Worm (Caenorhabditis elegans) whole organism, young adult: Measurements from ENCODE around the gene algn-2.
A peak's percentile ranks its signal among the peaks of the same experiment; 100 is the strongest.

Source experiments
- C17E4.6 ChIP-seq: fragments of 200-800 bp; sonication (Bioruptor generic); IDR thresholded peaks from 2 replicates; pipeline ENCODE4 v1.3.6; 2022; ENCODE audit warnings: missing genetic modification reagents, missing genetic modification characterization, missing compliant biosample characterization
- D2030.7 ChIP-seq: fragments of 200-800 bp; sonication (Bioruptor generic); IDR thresholded peaks from 2 replicates; pipeline ENCODE4 v1.3.6; 2022; ENCODE audit warnings: missing genetic modification reagents, missing genetic modification characterization, missing compliant biosample characterization
- F39B2.1 ChIP-seq: fragments of 200-800 bp; sonication (Bioruptor generic); IDR thresholded peaks from 2 replicates; pipeline ENCODE4 v1.3.6; 2022; ENCODE audit warnings: missing genetic modification reagents, missing genetic modification characterization, missing compliant biosample characterization
- F49E8.2 ChIP-seq: sonication (generic microtip); optimal IDR thresholded peaks from 3 replicates; lab custom pipeline; 2017; ENCODE audit warnings: missing genetic modification characterization, mild to moderate bottlenecking, missing compliant biosample characterization, antibody characterized with exemption, moderate library complexity; ENCODE audit not compliant: insufficient read depth
- F52B5.7 ChIP-seq: sonication (generic microtip); optimal IDR thresholded peaks from 2 replicates; lab custom pipeline; 2016; ENCODE audit warnings: mild to moderate bottlenecking, missing genetic modification characterization, missing compliant biosample characterization
- F57A8.1 ChIP-seq: fragments of 200-800 bp; sonication (Bioruptor generic); optimal IDR thresholded peaks from 2 replicates; lab custom pipeline; 2018; ENCODE audit warnings: mild to moderate bottlenecking, missing genetic modification characterization, moderate library complexity, missing compliant biosample characterization
- K11D2.4 ChIP-seq: fragments of 200-800 bp; sonication (Bioruptor generic); IDR thresholded peaks from 2 replicates; pipeline ENCODE4 v1.3.6; 2022; ENCODE audit warnings: missing genetic modification reagents, missing genetic modification characterization, missing compliant biosample characterization
- T07F8.4 ChIP-seq: sonication (generic microtip); optimal IDR thresholded peaks from 2 replicates; lab custom pipeline; 2016; ENCODE audit warnings: mild to moderate bottlenecking, missing genetic modification characterization, moderate library complexity, missing compliant biosample characterization
- Y53F4B.3 ChIP-seq: fragments of 200-800 bp; sonication (Bioruptor generic); IDR thresholded peaks from 2 replicates; pipeline ENCODE4 v1.3.6; 2022; ENCODE audit warnings: missing genetic modification reagents, missing genetic modification characterization, missing compliant biosample characterization
- Y67H2A.10 ChIP-seq: fragments of 200-800 bp; sonication (Bioruptor generic); conservative IDR thresholded peaks from 2 replicates; pipeline ENCODE4 v1.3.6; 2022; ENCODE audit warnings: missing genetic modification reagents, missing genetic modification characterization, missing compliant biosample characterization
- ZK185.1 ChIP-seq: sonication (generic microtip); optimal IDR thresholded peaks from 2 replicates; lab custom pipeline; 2016; ENCODE audit warnings: mild to moderate bottlenecking, missing genetic modification characterization, missing compliant biosample characterization; ENCODE audit not compliant: poor library complexity, severe bottlenecking
- akir-1 ChIP-seq: fragments of 200-800 bp; sonication (Bioruptor generic); optimal IDR thresholded peaks from 2 replicates; lab custom pipeline; 2018; ENCODE audit warnings: mild to moderate bottlenecking, missing genetic modification characterization, moderate library complexity, missing compliant biosample characterization
- athp-1 ChIP-seq: sonication (generic microtip); optimal IDR thresholded peaks from 2 replicates; lab custom pipeline; 2017; ENCODE audit warnings: mild to moderate bottlenecking, missing genetic modification characterization, missing compliant biosample characterization
- attf-5 ChIP-seq: fragments of 200-800 bp; sonication (Bioruptor generic); optimal IDR thresholded peaks from 2 replicates; lab custom pipeline; 2018; ENCODE audit warnings: mild to moderate bottlenecking, missing genetic modification characterization, missing compliant biosample characterization
- attf-6 ChIP-seq: fragments of 200-800 bp; sonication (Bioruptor generic); IDR thresholded peaks from 2 replicates; pipeline ENCODE4 v1.3.6; 2022; ENCODE audit warnings: missing genetic modification reagents, missing genetic modification characterization, missing compliant biosample characterization
- bed-1 ChIP-seq: fragments of 200-800 bp; sonication (Bioruptor generic); IDR thresholded peaks from 2 replicates; pipeline ENCODE4 v1.3.6; 2022; ENCODE audit warnings: missing genetic modification reagents, missing genetic modification characterization, missing compliant biosample characterization
- ceh-40 ChIP-seq: fragments of 200-800 bp; sonication (Bioruptor generic); IDR thresholded peaks from 2 replicates; pipeline ENCODE4 v1.3.6; 2022; ENCODE audit warnings: missing genetic modification characterization, missing compliant biosample characterization
- ceh-58 ChIP-seq: fragments of 200-800 bp; sonication (Bioruptor generic); IDR thresholded peaks from 2 replicates; pipeline ENCODE4 v1.3.6; 2022; ENCODE audit warnings: missing genetic modification characterization, missing compliant biosample characterization
- ceh-79 ChIP-seq: sonication (generic microtip); optimal IDR thresholded peaks from 2 replicates; lab custom pipeline; 2017; ENCODE audit warnings: mild to moderate bottlenecking, missing genetic modification characterization, missing compliant biosample characterization
- chd-7 ChIP-seq: sonication (generic microtip); optimal IDR thresholded peaks from 2 replicates; lab custom pipeline; 2016; ENCODE audit warnings: mild to moderate bottlenecking, missing genetic modification characterization, moderate library complexity, missing compliant biosample characterization
- egl-18 ChIP-seq: fragments of 200-800 bp; sonication (Bioruptor generic); IDR thresholded peaks from 2 replicates; pipeline ENCODE4 v1.3.6; 2022; ENCODE audit warnings: missing genetic modification reagents, missing genetic modification characterization, missing compliant biosample characterization
- egl-44 ChIP-seq: fragments of 200-800 bp; sonication (Bioruptor generic); IDR thresholded peaks from 2 replicates; pipeline ENCODE4 v1.3.6; 2022; ENCODE audit warnings: missing genetic modification reagents, missing genetic modification characterization, missing compliant biosample characterization
- ekl-4 ChIP-seq: fragments of 200-800 bp; sonication (Bioruptor generic); IDR thresholded peaks from 2 replicates; pipeline ENCODE4 v1.3.6; 2022; ENCODE audit warnings: missing genetic modification reagents, missing genetic modification characterization, missing compliant biosample characterization
- fkh-3 ChIP-seq: sonication (generic microtip); optimal IDR thresholded peaks from 2 replicates; lab custom pipeline; 2016; ENCODE audit warnings: mild to moderate bottlenecking, missing genetic modification characterization, missing compliant biosample characterization
- hlh-12 ChIP-seq: sonication (generic microtip); optimal IDR thresholded peaks from 2 replicates; lab custom pipeline; 2016; ENCODE audit warnings: missing genetic modification characterization, missing compliant biosample characterization
- hlh-26 ChIP-seq: fragments of 200-800 bp; sonication (Bioruptor generic); conservative IDR thresholded peaks from 2 replicates; pipeline ENCODE4 v1.3.6; 2022; ENCODE audit warnings: missing genetic modification reagents, missing genetic modification characterization, missing compliant biosample characterization
- hmg-20 ChIP-seq: fragments of 200-800 bp; sonication (Bioruptor generic); IDR thresholded peaks from 2 replicates; pipeline ENCODE4 v1.3.6; 2022; ENCODE audit warnings: missing genetic modification reagents, missing genetic modification characterization, missing compliant biosample characterization
- lin-26 ChIP-seq: fragments of 200-800 bp; sonication (Bioruptor generic); IDR thresholded peaks from 2 replicates; pipeline ENCODE4 v1.3.6; 2022; ENCODE audit warnings: missing genetic modification reagents, missing genetic modification characterization, missing compliant biosample characterization
- lin-35 ChIP-seq, 3 experiments: fragments of 150-350 bp in 2 of 3; sonication (generic microtip) in 1 of 3; optimal IDR thresholded peaks; 2 replicates each; lab custom pipeline; 2014 to 2018; ENCODE audit warnings: missing biosample characterization in 3 of 3, missing genetic modification characterization in 3 of 3, missing genetic modification reagents in 3 of 3
- lir-1 ChIP-seq: fragments of 200-800 bp; sonication (Bioruptor generic); conservative IDR thresholded peaks from 2 replicates; pipeline ENCODE4 v1.3.6; 2022; ENCODE audit warnings: missing genetic modification reagents, missing genetic modification characterization, missing compliant biosample characterization
- madf-10 ChIP-seq: sonication (generic microtip); optimal IDR thresholded peaks from 2 replicates; lab custom pipeline; 2016; ENCODE audit warnings: mild to moderate bottlenecking, missing genetic modification characterization, missing compliant biosample characterization
- madf-8 ChIP-seq: fragments of 200-800 bp; sonication (Bioruptor generic); conservative IDR thresholded peaks from 2 replicates; pipeline ENCODE4 v1.3.6; 2022; ENCODE audit warnings: missing genetic modification reagents, missing genetic modification characterization, missing compliant biosample characterization
- mcd-1 ChIP-seq: fragments of 200-800 bp; sonication (Bioruptor generic); IDR thresholded peaks from 2 replicates; pipeline ENCODE4 v1.3.6; 2022; ENCODE audit warnings: missing genetic modification reagents, missing genetic modification characterization, missing compliant biosample characterization
- nfyb-1 ChIP-seq: fragments of 200-800 bp; sonication (Bioruptor generic); IDR thresholded peaks from 2 replicates; pipeline ENCODE4 v1.3.6; 2022; ENCODE audit warnings: missing genetic modification reagents, missing genetic modification characterization, missing compliant biosample characterization
- nhr-179 ChIP-seq: sonication (generic microtip); optimal IDR thresholded peaks from 2 replicates; lab custom pipeline; 2016; ENCODE audit warnings: mild to moderate bottlenecking, missing genetic modification characterization, missing compliant biosample characterization
- nhr-90 ChIP-seq: sonication (generic microtip); optimal IDR thresholded peaks from 2 replicates; lab custom pipeline; 2016; ENCODE audit warnings: missing genotype, mild to moderate bottlenecking, missing genetic modification characterization, missing compliant biosample characterization
- pha-4 ChIP-seq: fragments of 150-350 bp; sonication (generic microtip); optimal IDR thresholded peaks from 2 replicates; lab custom pipeline; 2014; ENCODE audit warnings: missing biosample characterization, missing genetic modification reagents, missing genetic modification characterization
- rpc-1 ChIP-seq, 2 experiments: fragments of 150-350 bp in 1 of 2; sonication (generic microtip) in 1 of 2; optimal IDR thresholded peaks; 2 replicates each; lab custom pipeline; 2014 to 2018; ENCODE audit warnings: missing biosample characterization in 1 of 2, missing genetic modification characterization in 1 of 2, missing genetic modification reagents in 1 of 2, missing genotype in 1 of 2
- sea-2 ChIP-seq: fragments of 200-800 bp; sonication (Bioruptor generic); IDR thresholded peaks from 2 replicates; pipeline ENCODE4 v1.3.6; 2022; ENCODE audit warnings: missing genetic modification characterization, missing compliant biosample characterization
- snpc-1.3 ChIP-seq: sonication (generic microtip); optimal IDR thresholded peaks from 2 replicates; lab custom pipeline; 2017; ENCODE audit warnings: missing genetic modification characterization, mild to moderate bottlenecking, missing compliant biosample characterization, antibody characterized with exemption, moderate library complexity, missing genotype, missing genetic modification reagents; ENCODE audit not compliant: insufficient read depth
- snpc-3.4 ChIP-seq: sonication (generic microtip); optimal IDR thresholded peaks from 2 replicates; lab custom pipeline; 2017; ENCODE audit warnings: missing genetic modification characterization, mild to moderate bottlenecking, missing compliant biosample characterization, antibody characterized with exemption, moderate library complexity, missing genotype, missing genetic modification reagents
- sptf-2 ChIP-seq: fragments of 200-800 bp; sonication (Bioruptor generic); optimal IDR thresholded peaks from 2 replicates; lab custom pipeline; 2018; ENCODE audit warnings: mild to moderate bottlenecking, missing genetic modification characterization, missing compliant biosample characterization
- tbp1 ChIP-seq: fragments of 200-800 bp; sonication (Bioruptor generic); optimal IDR thresholded peaks from 2 replicates; lab custom pipeline; 2018; ENCODE audit warnings: mild to moderate bottlenecking, missing genetic modification characterization, missing compliant biosample characterization
- zfh-2 ChIP-seq: fragments of 200-800 bp; sonication (Bioruptor generic); conservative IDR thresholded peaks from 2 replicates; pipeline ENCODE4 v1.3.6; 2022; ENCODE audit warnings: missing genetic modification reagents, missing genetic modification characterization, missing compliant biosample characterization
- ztf-18 ChIP-seq: sonication (generic microtip); optimal IDR thresholded peaks from 2 replicates; lab custom pipeline; 2016; ENCODE audit warnings: missing genotype, mild to moderate bottlenecking, missing genetic modification characterization, missing compliant biosample characterization
- ztf-28 ChIP-seq: fragments of 200-800 bp; sonication (Bioruptor generic); IDR thresholded peaks from 2 replicates; pipeline ENCODE4 v1.3.6; 2022; ENCODE audit warnings: missing genetic modification reagents, missing genetic modification characterization, missing compliant biosample characterization
- ztf-6 ChIP-seq: fragments of 200-800 bp; sonication (Bioruptor generic); IDR thresholded peaks from 2 replicates; pipeline ENCODE4 v1.3.6; 2022; ENCODE audit warnings: missing genetic modification reagents, missing genetic modification characterization, missing compliant biosample characterization

The algn-2 gene

DNA sequence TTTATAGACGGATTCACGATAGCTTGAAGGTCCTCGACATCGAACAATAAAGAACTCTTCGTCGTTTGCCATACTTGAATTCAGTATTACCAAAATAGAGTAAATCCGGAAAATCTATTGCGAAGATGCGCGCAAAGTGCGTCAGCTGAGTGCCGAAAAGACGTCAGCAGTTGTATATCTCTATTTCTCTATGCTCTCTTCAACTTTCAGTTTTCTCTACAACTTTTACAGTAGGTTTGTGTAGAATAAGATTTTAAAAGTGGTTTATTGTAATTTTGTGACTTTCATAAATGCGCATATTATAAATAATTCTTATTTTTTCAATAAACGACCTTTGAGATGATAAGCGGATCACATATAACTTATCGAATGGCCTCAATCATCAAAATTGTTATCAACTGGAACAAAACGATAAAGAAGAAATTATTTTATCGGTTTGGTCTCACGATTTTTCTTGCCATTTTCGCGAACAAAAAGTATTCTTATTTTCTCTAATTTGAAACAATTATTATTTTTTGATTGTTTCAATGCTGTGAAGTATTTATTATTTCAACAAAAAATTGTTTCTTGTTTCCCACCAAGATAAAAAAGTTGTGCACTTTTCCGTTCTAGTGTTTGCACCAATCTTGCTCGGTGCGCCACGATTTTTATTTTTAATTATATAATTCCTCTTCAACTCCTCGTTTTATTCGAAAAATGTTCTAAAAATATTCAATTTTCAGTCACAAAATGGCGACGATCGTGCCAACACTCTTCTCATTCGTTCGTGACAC is 1.6 kb upstream of the algn-2 start, which contains the start of the genes agt-2 and F09E5.3:
Gene agt-2, minus strand, starts transcription at position 553 of the 773 bp plus-strand sequence.
Gene F09E5.3, plus strand, starts transcription at position 723 of the 773 bp plus-strand sequence.
- TF ChIP-seq attf-5 (GFP tag; lab: Kevin White, UChicago) (peak; percentile 92), C17E4.6 (GFP tag; lab: Robert Waterston, UW) (peak; percentile 58; the same call in 1 of the 2 replicates), nhr-179 (no peak), mcd-1 (peak; percentile 82), ceh-40 (GFP tag; lab: Robert Waterston, UW) (no peak), akir-1 (GFP tag; lab: Kevin White, UChicago) (no peak), ceh-79 (no peak), hmg-20 (peak; percentile 50; the same call in 1 of the 2 replicates), bed-1 (GFP tag; lab: Robert Waterston, UW) (no peak), nfyb-1 (peak; percentile 77), chd-7 (peak; percentile 15), snpc-3.4 (no peak), zfh-2 (GFP tag; lab: Robert Waterston, UW) (no peak), sptf-2 (GFP tag; lab: Kevin White, UChicago) (no peak), F52B5.7 (tag; lab: Kevin White, UChicago) (no peak), snpc-1.3 (tag; lab: Kevin White, UChicago) (peak; percentile 14), F39B2.1 (GFP tag; lab: Robert Waterston, UW) (no peak), pha-4 (tag; lab: Kevin White, UChicago) (peak; percentile 61), lin-35 (GFP tag; optimal IDR thresholded peaks at IDR 0.05; lab: Kevin White, UChicago) (peak in 2 of 3 experiments; percentile 72 to 91), madf-10 (peak; percentile 49), fkh-3 (tag; lab: Kevin White, UChicago) (no peak), lin-26 (peak; percentile 55; the same call in 1 of the 2 replicates), T07F8.4 (tag; lab: Kevin White, UChicago) (no peak), nhr-90 (no peak), ztf-6 (GFP tag; lab: Robert Waterston, UW) (no peak), madf-8 (no peak; the same call in 1 of the 2 replicates), hlh-12 (tag; lab: Kevin White, UChicago) (no peak), Y67H2A.10 (GFP tag; lab: Robert Waterston, UW) (no peak), lir-1 (GFP tag; lab: Robert Waterston, UW) (peak; percentile 67), ceh-58 (GFP tag; lab: Robert Waterston, UW) (no peak), egl-44 (GFP tag; lab: Robert Waterston, UW) (no peak), attf-6 (no peak), D2030.7 (GFP tag; lab: Robert Waterston, UW) (0 out of 2 replicates have a peak, but pooled peaks have one; percentile 55), ZK185.1 (peak; percentile 84), F49E8.2 (tag; lab: Kevin White, UChicago) (no peak), Y53F4B.3 (GFP tag; lab: Robert Waterston, UW) (no peak), tbp1 (GFP tag; lab: Kevin White, UChicago) (peak; percentile 61), ekl-4 (GFP tag; lab: Robert Waterston, UW) (peak; percentile 91), sea-2 (GFP tag; lab: Robert Waterston, UW) (no peak), egl-18 (GFP tag; lab: Robert Waterston, UW) (no peak), K11D2.4 (GFP tag; lab: Robert Waterston, UW) (peak; percentile 83), F57A8.1 (GFP tag; lab: Kevin White, UChicago) (no peak), rpc-1 (optimal IDR thresholded peaks at IDR 0.05; lab: Kevin White, UChicago) (no peak), rpc-1 (tag; optimal IDR thresholded peaks at IDR 0.05; lab: Kevin White, UChicago) (no peak), hlh-26 (GFP tag; lab: Robert Waterston, UW) (no peak), athp-1 (tag; lab: Kevin White, UChicago) (peak; percentile 37), ztf-28 (GFP tag; lab: Robert Waterston, UW) (no peak), ztf-18 (tag; lab: Kevin White, UChicago) (peak; percentile 96)
